Worm (Caenorhabditis elegans) whole organism, L3 larva: ENCODE results near the gene pph-6.

ENCODE experiments used
- aly-2 ChIP-seq: fragments of 150-350 bp; optimal IDR thresholded peaks from 2 replicates; lab custom pipeline; 2014; ENCODE audit warnings: missing biosample characterization, missing genetic modification characterization
- ama-1 ChIP-seq: fragments of 150-350 bp; optimal IDR thresholded peaks from 2 replicates; lab custom pipeline; 2018
- egl-5 ChIP-seq: fragments of 150-350 bp; optimal IDR thresholded peaks from 2 replicates; lab custom pipeline; 2017; ENCODE audit warnings: missing biosample characterization, missing genetic modification reagents, missing genetic modification characterization, inconsistent platforms
- jun-1 ChIP-seq: fragments of 150-350 bp; optimal IDR thresholded peaks from 2 replicates; lab custom pipeline; 2014; ENCODE audit warnings: missing biosample characterization, missing genetic modification reagents, missing genetic modification characterization
- lin-39 ChIP-seq: fragments of 150-350 bp; optimal IDR thresholded peaks from 2 replicates; lab custom pipeline; 2018; ENCODE audit warnings: missing biosample characterization, missing genetic modification reagents, missing genetic modification characterization
- lsy-12 ChIP-seq: sonication (generic microtip); optimal IDR thresholded peaks from 2 replicates; lab custom pipeline; 2016; ENCODE audit warnings: mild to moderate bottlenecking, missing genetic modification characterization, missing compliant biosample characterization
- mdl-1 ChIP-seq: fragments of 150-350 bp; optimal IDR thresholded peaks from 2 replicates; lab custom pipeline; 2014; ENCODE audit warnings: missing biosample characterization, missing genetic modification characterization
- nfya-1 ChIP-seq: sonication (generic microtip); optimal IDR thresholded peaks from 2 replicates; lab custom pipeline; 2017; ENCODE audit warnings: missing genetic modification characterization, mild to moderate bottlenecking, missing compliant biosample characterization, antibody characterized with exemption, moderate library complexity; ENCODE audit not compliant: insufficient read depth
- nhr-76 ChIP-seq: fragments of 150-350 bp; sonication (generic microtip); optimal IDR thresholded peaks from 5 replicates; lab custom pipeline; 2014; ENCODE audit warnings: missing biosample characterization, missing genetic modification characterization
- nhr-77 ChIP-seq: fragments of 150-350 bp; optimal IDR thresholded peaks from 2 replicates; lab custom pipeline; 2014; ENCODE audit warnings: missing biosample characterization, missing genetic modification characterization

- peak; percentile 99 for TF ChIP-seq lsy-12 (tag; lab: Kevin White, UChicago)
- peak; percentile 96 for TF ChIP-seq jun-1 (tag; lab: Kevin White, UChicago)
- peak; percentile 83 for TF ChIP-seq nhr-76 (tag; lab: Kevin White, UChicago)
- TF ChIP-seq ama-1 (lab: Kevin White, UChicago): peak; percentile 78
- peak; percentile 99 for TF ChIP-seq nfya-1 (tag; lab: Kevin White, UChicago)
- peak; percentile 67 for TF ChIP-seq aly-2 (tag; lab: Kevin White, UChicago)
- peak; percentile 94 for TF ChIP-seq lin-39 (tag; lab: Kevin White, UChicago)
- TF ChIP-seq egl-5 (tag; lab: Kevin White, UChicago): peak; percentile 93
- peak; percentile 57 for TF ChIP-seq mdl-1
- peak; percentile 83 for TF ChIP-seq nhr-77 (tag; lab: Kevin White, UChicago)
These were observed 5.3 kb upstream of the pph-6 start for ce11 chrIII:3456226-3456625.
